Worm (Caenorhabditis elegans): ENCODE results near the gene srt-24.

DNA sequence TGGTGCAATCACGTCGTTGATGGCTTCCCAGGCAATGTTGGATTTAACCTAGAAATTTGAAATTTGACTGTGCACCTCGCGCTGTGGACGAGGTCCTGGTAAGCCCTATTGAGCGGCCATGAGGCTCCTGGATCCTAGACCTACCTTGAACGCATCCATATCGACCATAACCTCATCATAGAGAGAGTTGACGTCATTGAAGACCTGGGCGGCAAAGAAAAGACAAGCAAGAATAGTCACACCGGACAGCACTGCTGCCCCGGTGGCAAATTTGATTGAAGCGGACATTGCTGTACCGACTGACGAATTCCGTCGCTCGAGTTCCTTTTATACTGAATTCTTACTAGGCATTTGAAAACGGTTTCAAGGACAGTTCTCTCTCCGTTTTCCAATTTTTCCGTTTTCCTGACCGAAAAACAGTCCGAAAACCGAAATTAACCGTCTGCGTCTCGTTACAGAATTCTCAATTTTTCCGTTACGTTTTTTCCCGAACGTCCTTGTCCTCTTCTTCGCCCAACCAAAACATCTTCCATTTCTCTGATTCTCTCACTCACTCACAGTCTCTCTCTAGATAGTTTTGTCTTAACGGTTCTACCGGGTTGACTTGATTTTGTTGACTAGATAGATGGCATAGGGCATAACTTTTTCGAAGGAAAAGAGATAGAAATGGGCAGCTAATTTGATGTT lies 32.7 kb upstream of the srt-24 start, which contains the start of gene col-103:
- TF ChIP-seq sdc-2 (tag; optimal IDR thresholded peaks at IDR 0.05): no peak
- no peak for TF ChIP-seq hlh-8 (tag; optimal IDR thresholded peaks at IDR 0.05)
- no peak for TF ChIP-seq hlh-30 (tag; optimal IDR thresholded peaks at IDR 0.05; ENCODE audit: insufficient read depth)
- TF ChIP-seq pag-3 (tag; optimal IDR thresholded peaks at IDR 0.05; ENCODE audit: borderline replicate concordance): no peak
- no peak for TF ChIP-seq nfya-1 (tag; optimal IDR thresholded peaks at IDR 0.05)
- TF ChIP-seq nhr-11 (tag; optimal IDR thresholded peaks at IDR 0.05): no peak
- TF ChIP-seq elt-2 (tag; optimal IDR thresholded peaks at IDR 0.05): no peak
- no peak for TF ChIP-seq ceh-22 (tag; optimal IDR thresholded peaks at IDR 0.05)
- TF ChIP-seq ama-1 (optimal IDR thresholded peaks at IDR 0.05): no peak
- no peak for TF ChIP-seq hlh-6 (tag; optimal IDR thresholded peaks at IDR 0.05)
- TF ChIP-seq lin-11 (tag; optimal IDR thresholded peaks at IDR 0.05): no peak
- no peak for TF ChIP-seq hlh-15 (tag; optimal IDR thresholded peaks at IDR 0.05)
- TF ChIP-seq unc-55 (GFP tag; optimal IDR thresholded peaks at IDR 0.05): no peak

Data from whole organism, late embryonic.